Worm (Caenorhabditis elegans): Measurements from ENCODE around the gene Y55B1BR.6.

- TF ChIP-seq ama-1 (optimal IDR thresholded peaks at IDR 0.05) (no peak), aly-1 (tag; optimal IDR thresholded peaks at IDR 0.05) (no peak), ceh-36 (tag; optimal IDR thresholded peaks at IDR 0.05) (no peak), hmbx-1 (tag; optimal IDR thresholded peaks at IDR 0.05) (no peak), sea-1 (GFP tag; conservative IDR thresholded peaks at IDR 0.05) (no peak)
Observed at ce11 chrIII:444101-444500, 19.5 kb downstream of the Y55B1BR.6 start, which contains the start of gene Y55B1BR.8.
